Fruit fly (Drosophila melanogaster) whole organism, embryonic: ENCODE measurements around the gene Rrp46.

ENCODE experiments used
- Blimp-1 ChIP-seq: fragments of 200-800 bp; sonication (Bioruptor generic); optimal IDR thresholded peaks from 3 replicates; lab custom pipeline; 2018; ENCODE audit warnings: missing biosample characterization, missing genetic modification characterization, mild to moderate bottlenecking, moderate library complexity, missing genetic modification reagents
- CG10462 ChIP-seq: fragments of 200-800 bp; sonication (Bioruptor generic); optimal IDR thresholded peaks from 2 replicates; lab custom pipeline; 2016; ENCODE audit warnings: missing biosample characterization, missing genetic modification characterization
- CG1233 ChIP-seq: fragments of 200-800 bp; sonication (Bioruptor generic); optimal IDR thresholded peaks from 4 replicates; lab custom pipeline; 2018; ENCODE audit warnings: missing biosample characterization, mild to moderate bottlenecking, missing genetic modification characterization
- CG13424 ChIP-seq: fragments of 200-800 bp; sonication (Bioruptor generic); optimal IDR thresholded peaks from 2 replicates; lab custom pipeline; 2019; ENCODE audit warnings: missing biosample characterization, mild to moderate bottlenecking, missing genetic modification characterization, moderate library complexity
- CG14667 ChIP-seq: fragments of 200-800 bp; sonication (Bioruptor generic); IDR thresholded peaks from 2 replicates; pipeline ENCODE4 v1.3.6; 2022; ENCODE audit warnings: missing biosample characterization, missing genetic modification characterization
- CG1602 ChIP-seq: fragments of 200-800 bp; sonication (Bioruptor generic); optimal IDR thresholded peaks from 3 replicates; lab custom pipeline; 2016; ENCODE audit warnings: missing biosample characterization, missing genetic modification characterization
- CG1647 ChIP-seq: fragments of 200-800 bp; sonication (Bioruptor generic); optimal IDR thresholded peaks from 3 replicates; lab custom pipeline; 2016; ENCODE audit warnings: missing biosample characterization, missing genetic modification characterization
- CG16863 ChIP-seq: fragments of 200-800 bp; sonication (Bioruptor generic); optimal IDR thresholded peaks from 3 replicates; lab custom pipeline; 2016; ENCODE audit warnings: missing biosample characterization, missing genetic modification characterization
- CG17385 ChIP-seq: fragments of 200-800 bp; sonication (Bioruptor generic); optimal IDR thresholded peaks from 3 replicates; lab custom pipeline; 2018; ENCODE audit warnings: missing biosample characterization, mild to moderate bottlenecking, missing genetic modification characterization
- CG1792 ChIP-seq: fragments of 200-800 bp; sonication (Bioruptor generic); optimal IDR thresholded peaks from 2 replicates; lab custom pipeline; 2016; ENCODE audit warnings: missing biosample characterization, missing genetic modification characterization
- CG18764 ChIP-seq: fragments of 200-800 bp; sonication (Bioruptor generic); optimal IDR thresholded peaks from 3 replicates; lab custom pipeline; 2016; ENCODE audit warnings: missing biosample characterization, missing genetic modification characterization
- CG2202 ChIP-seq: fragments of 200-800 bp; sonication (Bioruptor generic); optimal IDR thresholded peaks from 2 replicates; lab custom pipeline; 2018; ENCODE audit warnings: missing biosample characterization, mild to moderate bottlenecking, missing genetic modification characterization
- CG3281 ChIP-seq: fragments of 200-800 bp; sonication (Bioruptor generic); optimal IDR thresholded peaks from 3 replicates; lab custom pipeline; 2017; ENCODE audit warnings: missing biosample characterization, mild to moderate bottlenecking, missing genetic modification characterization
- CG3407 ChIP-seq: fragments of 200-800 bp; sonication (Bioruptor generic); optimal IDR thresholded peaks from 2 replicates; lab custom pipeline; 2018; ENCODE audit warnings: missing biosample characterization, mild to moderate bottlenecking, missing genetic modification characterization
- CG34376 ChIP-seq: fragments of 200-800 bp; sonication (Bioruptor generic); optimal IDR thresholded peaks from 2 replicates; lab custom pipeline; 2018; ENCODE audit warnings: missing biosample characterization, mild to moderate bottlenecking, missing genetic modification characterization
- CG4360 ChIP-seq: fragments of 200-800 bp; sonication (Bioruptor generic); IDR thresholded peaks from 2 replicates; pipeline ENCODE4 v1.3.6; 2022; ENCODE audit warnings: missing biosample characterization, missing genetic modification characterization
- CG4404 ChIP-seq: fragments of 200-800 bp; sonication (Bioruptor generic); IDR thresholded peaks from 2 replicates; pipeline ENCODE4 v1.3.6; 2022; ENCODE audit warnings: missing biosample characterization, missing genetic modification characterization
- CG4424 ChIP-seq: fragments of 200-800 bp; sonication (Bioruptor generic); optimal IDR thresholded peaks from 3 replicates; lab custom pipeline; 2016; ENCODE audit warnings: missing biosample characterization, missing genetic modification characterization
- CG4854 ChIP-seq: fragments of 200-800 bp; sonication (Bioruptor generic); optimal IDR thresholded peaks from 2 replicates; lab custom pipeline; 2016; ENCODE audit warnings: missing biosample characterization, missing genetic modification characterization, inconsistent platforms
- CG5953 ChIP-seq: fragments of 200-800 bp; sonication (Bioruptor generic); IDR thresholded peaks from 2 replicates; pipeline ENCODE4 v1.3.6; 2022; ENCODE audit warnings: missing biosample characterization, missing genetic modification characterization
- CG7839 ChIP-seq: fragments of 200-800 bp; sonication (Bioruptor generic); optimal IDR thresholded peaks from 3 replicates; lab custom pipeline; 2018; ENCODE audit warnings: missing biosample characterization, mild to moderate bottlenecking, missing genetic modification characterization, moderate library complexity
- CG8924 ChIP-seq: fragments of 200-800 bp; optimal IDR thresholded peaks from 3 replicates; lab custom pipeline; 2019; ENCODE audit warnings: missing biosample characterization, mild to moderate bottlenecking, missing genetic modification characterization, moderate library complexity
- CkIIα-i1 ChIP-seq: fragments of 200-800 bp; sonication (Bioruptor generic); IDR thresholded peaks from 2 replicates; pipeline ENCODE4 v1.3.6; 2022; ENCODE audit warnings: missing biosample characterization, missing genetic modification characterization
- Meics ChIP-seq: fragments of 200-800 bp; sonication (Bioruptor generic); optimal IDR thresholded peaks from 2 replicates; lab custom pipeline; 2017; ENCODE audit warnings: missing biosample characterization, mild to moderate bottlenecking, missing genetic modification characterization
- NC2β ChIP-seq: fragments of 200-800 bp; sonication (Bioruptor generic); optimal IDR thresholded peaks from 2 replicates; lab custom pipeline; 2016; ENCODE audit warnings: missing biosample characterization, missing genetic modification characterization
- NK7.1 ChIP-seq: fragments of 200-800 bp; sonication (Bioruptor generic); optimal IDR thresholded peaks from 3 replicates; lab custom pipeline; 2016; ENCODE audit warnings: missing biosample characterization, missing genetic modification characterization
- Neu2 ChIP-seq: fragments of 200-800 bp; sonication (Bioruptor generic); optimal IDR thresholded peaks from 3 replicates; lab custom pipeline; 2016; ENCODE audit warnings: missing biosample characterization, missing genetic modification characterization, borderline replicate concordance
- Pdp1 ChIP-seq, 2 experiments: fragments of 200-800 bp; sonication (Bioruptor generic); optimal IDR thresholded peaks; 3 replicates each; lab custom pipeline; 2016; ENCODE audit warnings: missing biosample characterization in 2 of 2, missing genetic modification characterization in 2 of 2, mild to moderate bottlenecking in 1 of 2, moderate library complexity in 1 of 2
- Poxn ChIP-seq: fragments of 200-800 bp; sonication (Bioruptor generic); IDR thresholded peaks from 2 replicates; pipeline ENCODE4 v1.3.6; 2022; ENCODE audit warnings: missing biosample characterization, missing genetic modification characterization
- Sox102F ChIP-seq: fragments of 200-800 bp; sonication (Bioruptor generic); optimal IDR thresholded peaks from 2 replicates; lab custom pipeline; 2018; ENCODE audit warnings: missing biosample characterization, mild to moderate bottlenecking, missing genetic modification characterization, moderate library complexity
- Xbp1 ChIP-seq: fragments of 200-800 bp; sonication (Bioruptor generic); optimal IDR thresholded peaks from 3 replicates; lab custom pipeline; 2016; ENCODE audit warnings: missing biosample characterization, mild to moderate bottlenecking, missing genetic modification characterization
- ato ChIP-seq: fragments of 200-800 bp; sonication (Bioruptor generic); IDR thresholded peaks from 2 replicates; pipeline ENCODE4 v1.3.6; 2022; ENCODE audit warnings: missing biosample characterization, missing genetic modification characterization; ENCODE audit not compliant: partially characterized antibody
- chn ChIP-seq: fragments of 200-800 bp; sonication (Bioruptor generic); optimal IDR thresholded peaks from 2 replicates; lab custom pipeline; 2016; ENCODE audit warnings: missing biosample characterization, missing genetic modification characterization
- disco-r ChIP-seq: fragments of 200-800 bp; sonication (Bioruptor generic); optimal IDR thresholded peaks from 2 replicates; lab custom pipeline; 2016; ENCODE audit warnings: missing biosample characterization, missing genetic modification characterization
- dmrt99B ChIP-seq: fragments of 200-800 bp; sonication (Bioruptor generic); optimal IDR thresholded peaks from 2 replicates; lab custom pipeline; 2018; ENCODE audit warnings: missing biosample characterization, mild to moderate bottlenecking, missing genetic modification characterization, moderate library complexity
- emc ChIP-seq: fragments of 200-800 bp; sonication (Bioruptor generic); optimal IDR thresholded peaks from 2 replicates; lab custom pipeline; 2016; ENCODE audit warnings: missing biosample characterization, missing genetic modification characterization
- ind ChIP-seq: fragments of 200-800 bp; sonication (Bioruptor generic); optimal IDR thresholded peaks from 3 replicates; lab custom pipeline; 2016; ENCODE audit warnings: missing biosample characterization, missing genetic modification characterization
- klu ChIP-seq: fragments of 200-800 bp; sonication (Bioruptor generic); IDR thresholded peaks from 2 replicates; pipeline ENCODE4 v1.3.6; 2022; ENCODE audit warnings: missing biosample characterization, missing genetic modification characterization
- lab ChIP-seq: fragments of 200-800 bp; sonication (Bioruptor generic); optimal IDR thresholded peaks from 3 replicates; lab custom pipeline; 2017; ENCODE audit warnings: missing biosample characterization, missing genetic modification characterization, mild to moderate bottlenecking, moderate library complexity, missing genetic modification reagents
- lov ChIP-seq, 2 experiments: fragments of 200-800 bp in 1 of 2; fragments of >200 bp in 1 of 2; sonication (Bioruptor generic) in 1 of 2; IDR thresholded peaks in 1 of 2; optimal IDR thresholded peaks in 1 of 2; 2 replicates in 1 of 2; 3 replicates in 1 of 2; pipeline versions ENCODE4 v1.3.6 to Lab custom; 2017 to 2022; ENCODE audit warnings: missing biosample characterization in 1 of 2, missing genetic modification characterization in 1 of 2
- mam ChIP-seq: fragments of 200-800 bp; sonication (Bioruptor generic); optimal IDR thresholded peaks from 3 replicates; lab custom pipeline; 2016; ENCODE audit warnings: missing biosample characterization, missing genetic modification characterization
- nerfin-2 ChIP-seq: fragments of 200-800 bp; sonication (Bioruptor generic); IDR thresholded peaks from 2 replicates; pipeline ENCODE4 v1.3.6; 2022; ENCODE audit warnings: missing biosample characterization, missing genetic modification characterization; ENCODE audit not compliant: partially characterized antibody
- seq ChIP-seq: fragments of 200-800 bp; sonication (Bioruptor generic); IDR thresholded peaks from 2 replicates; pipeline ENCODE4 v1.3.6; 2022; ENCODE audit warnings: missing biosample characterization, missing genetic modification characterization
- sim ChIP-seq: fragments of 200-800 bp; sonication (Bioruptor generic); IDR thresholded peaks from 2 replicates; pipeline ENCODE4 v1.3.6; 2022; ENCODE audit warnings: missing biosample characterization, missing genetic modification characterization
- sima ChIP-seq: fragments of 200-800 bp; sonication (Bioruptor generic); optimal IDR thresholded peaks from 2 replicates; lab custom pipeline; 2016; ENCODE audit warnings: missing biosample characterization, missing genetic modification characterization
- trem ChIP-seq: fragments of 200-800 bp; optimal IDR thresholded peaks from 3 replicates; lab custom pipeline; 2019; ENCODE audit warnings: missing biosample characterization, mild to moderate bottlenecking, missing genetic modification characterization, moderate library complexity
- vfl ChIP-seq: fragments of 200-800 bp; sonication (Bioruptor generic); optimal IDR thresholded peaks from 2 replicates; lab custom pipeline; 2016; ENCODE audit warnings: missing biosample characterization, missing genetic modification characterization
- vnd ChIP-seq: fragments of 200-800 bp; sonication (Bioruptor generic); IDR thresholded peaks from 3 replicates; pipeline ENCODE4 v1.3.6; 2022; ENCODE audit warnings: missing biosample characterization, missing genetic modification characterization; ENCODE audit not compliant: partially characterized antibody
- vvl ChIP-seq: fragments of 200-800 bp; sonication (Bioruptor generic); IDR thresholded peaks from 2 replicates; pipeline ENCODE4 v1.3.6; 2022; ENCODE audit warnings: missing biosample characterization, missing genetic modification characterization

Gene Rrp46

DNA sequence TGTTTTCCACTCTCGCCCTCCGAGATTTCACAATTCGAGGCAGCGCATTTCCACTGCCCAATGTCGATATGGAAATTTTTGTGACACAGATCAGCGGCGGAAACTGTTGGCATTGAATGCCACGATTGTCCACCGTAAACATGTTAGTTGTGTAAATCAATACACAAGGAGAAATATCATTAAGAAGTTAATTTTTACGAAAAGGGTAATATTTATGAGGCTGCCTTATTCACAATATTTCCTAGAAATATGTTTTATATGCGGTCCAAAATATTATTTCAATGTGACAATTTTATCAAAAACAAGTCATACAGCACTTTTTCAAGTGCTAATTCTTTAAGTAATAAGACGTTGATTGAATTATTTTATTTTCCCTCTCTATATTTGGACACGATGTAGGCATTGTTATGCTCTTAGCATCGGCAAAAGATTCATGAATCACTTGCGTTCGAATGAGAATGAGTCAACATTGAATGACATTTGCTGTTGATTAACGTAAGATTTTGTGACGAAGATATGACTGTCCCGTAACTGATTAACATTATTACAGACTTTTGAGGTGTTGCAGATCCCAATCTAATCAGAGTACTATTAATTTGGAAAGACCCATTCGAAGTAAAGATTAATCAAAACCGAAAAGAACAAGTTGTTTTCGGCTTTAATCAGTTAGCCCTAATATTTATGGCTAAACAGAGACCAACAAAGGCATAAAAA lies 19.3 kb upstream of the Rrp46 start (continued):
- TF ChIP-seq Pdp1 (GFP tag; optimal IDR thresholded peaks at IDR 0.05; lab: Kevin White, UChicago): peak; percentile 56 to 94
- peak; percentile 91 for TF ChIP-seq vvl
- peak; percentile 23 for TF ChIP-seq NC2β (GFP tag; lab: Kevin White, UChicago)
- peak; percentile 82 for TF ChIP-seq lab (GFP tag; lab: Kevin White, UChicago)
- no peak for TF ChIP-seq nerfin-2 (GFP tag; lab: Robert Waterston, UW)
- TF ChIP-seq CG18764 (GFP tag; lab: Kevin White, UChicago): peak; percentile 50
- TF ChIP-seq CkIIα-i1 (GFP tag; lab: Robert Waterston, UW): no peak
- no peak for TF ChIP-seq vfl (GFP tag; lab: Kevin White, UChicago)
- TF ChIP-seq CG1792 (GFP tag; lab: Kevin White, UChicago): peak; percentile 69
- TF ChIP-seq mam (GFP tag; lab: Kevin White, UChicago): peak; percentile 80
- TF ChIP-seq disco-r (GFP tag; lab: Kevin White, UChicago): peak; percentile 65
- peak; percentile 16 for TF ChIP-seq trem (tag; lab: Kevin White, UChicago)
- TF ChIP-seq sim: peak; percentile 70; the same call in 1 of the 2 replicates
- TF ChIP-seq Poxn (GFP tag; lab: Robert Waterston, UW): no peak
- TF ChIP-seq NK7.1 (GFP tag; lab: Kevin White, UChicago): peak; percentile 50
- peak; percentile 63 for TF ChIP-seq CG14667
- peak; percentile 92 for TF ChIP-seq Sox102F (GFP tag; lab: Kevin White, UChicago)
- TF ChIP-seq CG4854 (GFP tag; lab: Kevin White, UChicago): peak; percentile 57
- peak; percentile 79 for TF ChIP-seq CG17385 (GFP tag; lab: Kevin White, UChicago)
- TF ChIP-seq CG1233 (GFP tag; lab: Kevin White, UChicago): peak; percentile 60
- no peak for TF ChIP-seq ato (GFP tag; lab: Robert Waterston, UW)
- TF ChIP-seq CG16863: peak; percentile 37
- TF ChIP-seq CG34376 (GFP tag; lab: Kevin White, UChicago): peak; percentile 14
- TF ChIP-seq vnd: no peak
- no peak for TF ChIP-seq klu (GFP tag; lab: Robert Waterston, UW)
- peak; percentile 85 for TF ChIP-seq Xbp1 (GFP tag; lab: Kevin White, UChicago)
- peak; percentile 52 for TF ChIP-seq CG1647 (GFP tag; lab: Kevin White, UChicago)
- TF ChIP-seq Neu2 (GFP tag; lab: Kevin White, UChicago): no peak
- TF ChIP-seq CG3281 (GFP tag; lab: Kevin White, UChicago): peak; percentile 38
- no peak for TF ChIP-seq chn (GFP tag; lab: Kevin White, UChicago)
- TF ChIP-seq CG4404 (GFP tag; lab: Robert Waterston, UW): no peak; the same call in 1 of the 2 replicates
- peak; percentile 65 for TF ChIP-seq CG3407 (GFP tag; lab: Kevin White, UChicago)
- TF ChIP-seq lov (optimal IDR thresholded peaks at IDR 0.05; lab: Kevin White, UChicago): no peak
- peak; percentile 77; the same call in 2 of the 3 replicates for TF ChIP-seq lov (GFP tag; IDR thresholded peaks at IDR 0.05; lab: Robert Waterston, UW)
- TF ChIP-seq sima: peak; percentile 4
- peak; percentile 87 for TF ChIP-seq CG8924 (tag; lab: Kevin White, UChicago)
- TF ChIP-seq CG2202 (tag; lab: Kevin White, UChicago): no peak
- TF ChIP-seq CG5953 (GFP tag; lab: Robert Waterston, UW): peak; percentile 69
- TF ChIP-seq CG1602 (GFP tag; lab: Kevin White, UChicago): peak; percentile 62
- TF ChIP-seq CG4424 (GFP tag; lab: Kevin White, UChicago): peak; percentile 70
- TF ChIP-seq ind (GFP tag; lab: Kevin White, UChicago): peak; percentile 75
- TF ChIP-seq seq (GFP tag; lab: Robert Waterston, UW): peak; percentile 93
- TF ChIP-seq CG4360 (GFP tag; lab: Robert Waterston, UW): no peak
- peak; percentile 76 for TF ChIP-seq Blimp-1
- peak; percentile 87 for TF ChIP-seq dmrt99B (tag; lab: Kevin White, UChicago)
- TF ChIP-seq CG13424 (tag; lab: Kevin White, UChicago): peak; percentile 90
- peak; percentile 71 for TF ChIP-seq emc
- TF ChIP-seq CG7839: peak; percentile 89
- TF ChIP-seq CG10462 (GFP tag; lab: Kevin White, UChicago): peak; percentile 70
- TF ChIP-seq Meics (GFP tag; lab: Kevin White, UChicago): peak; percentile 77
